Worm (Caenorhabditis elegans) whole organism, L2 larva: ENCODE results near the gene ugtp-1.

ENCODE experiments used
- C34F6.9 ChIP-seq: fragments of 150-350 bp; optimal IDR thresholded peaks from 2 replicates; lab custom pipeline; 2014; ENCODE audit warnings: missing biosample characterization, missing genetic modification characterization
- F13H6.1 ChIP-seq: sonication (generic microtip); optimal IDR thresholded peaks from 2 replicates; lab custom pipeline; 2016; ENCODE audit warnings: missing genetic modification characterization, missing compliant biosample characterization
- R02D3.7 ChIP-seq: fragments of 150-350 bp; optimal IDR thresholded peaks from 2 replicates; lab custom pipeline; 2014; ENCODE audit warnings: missing biosample characterization, missing genetic modification characterization
- Y55F3AM.14 ChIP-seq: fragments of 200-800 bp; sonication (Bioruptor generic); optimal IDR thresholded peaks from 2 replicates; lab custom pipeline; 2018; ENCODE audit warnings: mild to moderate bottlenecking, missing genetic modification characterization, missing compliant biosample characterization
- ZK546.5 ChIP-seq: sonication (generic microtip); optimal IDR thresholded peaks from 2 replicates; lab custom pipeline; 2017; ENCODE audit warnings: missing biosample characterization, missing genetic modification characterization
- alr-1 ChIP-seq: fragments of 150-350 bp; optimal IDR thresholded peaks from 2 replicates; lab custom pipeline; 2014; ENCODE audit warnings: missing biosample characterization, missing genetic modification characterization
- aly-2 ChIP-seq: fragments of 150-350 bp; optimal IDR thresholded peaks from 2 replicates; lab custom pipeline; 2014; ENCODE audit warnings: missing biosample characterization, missing genetic modification characterization
- ama-1 ChIP-seq: fragments of 150-350 bp; optimal IDR thresholded peaks from 2 replicates; lab custom pipeline; 2018; ENCODE audit warnings: inconsistent platforms
- blmp-1 ChIP-seq: sonication (generic microtip); optimal IDR thresholded peaks from 2 replicates; lab custom pipeline; 2017; ENCODE audit warnings: missing genetic modification characterization, mild to moderate bottlenecking, missing compliant biosample characterization, antibody characterized with exemption, moderate library complexity; ENCODE audit not compliant: insufficient read depth
- ceh-16 ChIP-seq: fragments of 150-350 bp; optimal IDR thresholded peaks from 2 replicates; lab custom pipeline; 2014; ENCODE audit warnings: missing biosample characterization, missing genetic modification characterization
- ceh-82 ChIP-seq: fragments of 150-350 bp; optimal IDR thresholded peaks from 2 replicates; lab custom pipeline; 2014; ENCODE audit warnings: missing biosample characterization, missing genetic modification characterization
- crh-2 ChIP-seq: sonication (generic microtip); optimal IDR thresholded peaks from 2 replicates; lab custom pipeline; 2017; ENCODE audit warnings: missing biosample characterization, missing genetic modification characterization
- dmd-4 ChIP-seq: sonication (generic microtip); optimal IDR thresholded peaks from 2 replicates; lab custom pipeline; 2017; ENCODE audit warnings: missing biosample characterization, missing genetic modification characterization
- egl-27 ChIP-seq: sonication (generic microtip); optimal IDR thresholded peaks from 3 replicates; lab custom pipeline; 2017; ENCODE audit warnings: missing biosample characterization, missing genetic modification reagents, missing genetic modification characterization
- elt-1 ChIP-seq: fragments of 150-350 bp; optimal IDR thresholded peaks from 2 replicates; lab custom pipeline; 2014; ENCODE audit warnings: missing biosample characterization, missing genetic modification characterization
- fos-1 ChIP-seq: fragments of 150-350 bp; optimal IDR thresholded peaks from 2 replicates; lab custom pipeline; 2014; ENCODE audit warnings: missing biosample characterization, missing genetic modification characterization
- gmeb-1 ChIP-seq: fragments of 150-350 bp; optimal IDR thresholded peaks from 2 replicates; lab custom pipeline; 2014; ENCODE audit warnings: missing biosample characterization, missing genetic modification characterization
- lin-11 ChIP-seq: fragments of 150-350 bp; sonication (generic microtip); optimal IDR thresholded peaks from 2 replicates; lab custom pipeline; 2014; ENCODE audit warnings: missing biosample characterization, missing genetic modification characterization, inconsistent platforms, mixed read lengths
- lin-13 ChIP-seq: fragments of 150-350 bp; optimal IDR thresholded peaks from 2 replicates; lab custom pipeline; 2014; ENCODE audit warnings: missing biosample characterization, missing genetic modification reagents, missing genetic modification characterization
- lin-39 ChIP-seq: fragments of 150-350 bp; optimal IDR thresholded peaks from 2 replicates; lab custom pipeline; 2014; ENCODE audit warnings: missing biosample characterization, missing genetic modification reagents, missing genetic modification characterization
- lsy-2 ChIP-seq, 2 experiments: fragments of 150-350 bp in 1 of 2; sonication (generic microtip) in 1 of 2; optimal IDR thresholded peaks; 2 replicates each; lab custom pipeline; 2014 to 2017; ENCODE audit warnings: missing biosample characterization in 2 of 2, missing genetic modification characterization in 2 of 2
- mab-5 ChIP-seq: fragments of 150-350 bp; optimal IDR thresholded peaks from 2 replicates; lab custom pipeline; 2014; ENCODE audit warnings: missing biosample characterization, missing genetic modification characterization
- mbf-1 ChIP-seq: sonication (generic microtip); optimal IDR thresholded peaks from 2 replicates; lab custom pipeline; 2017; ENCODE audit warnings: missing biosample characterization, missing genetic modification characterization
- mdl-1 ChIP-seq, 2 experiments: fragments of 150-350 bp in 1 of 2; sonication (generic microtip) in 1 of 2; optimal IDR thresholded peaks; 2 replicates each; lab custom pipeline; 2017; ENCODE audit warnings: missing biosample characterization in 2 of 2, missing genetic modification characterization in 2 of 2
- nhr-10 ChIP-seq: sonication (generic microtip); optimal IDR thresholded peaks from 2 replicates; lab custom pipeline; 2017; ENCODE audit warnings: missing biosample characterization, missing genetic modification characterization
- nhr-11 ChIP-seq: fragments of 150-350 bp; optimal IDR thresholded peaks from 2 replicates; lab custom pipeline; 2014; ENCODE audit warnings: missing biosample characterization, missing genetic modification characterization
- nhr-12 ChIP-seq: fragments of 150-350 bp; optimal IDR thresholded peaks from 2 replicates; lab custom pipeline; 2014; ENCODE audit warnings: missing biosample characterization, missing genetic modification characterization
- nhr-129 ChIP-seq: fragments of 150-350 bp; optimal IDR thresholded peaks from 2 replicates; lab custom pipeline; 2014; ENCODE audit warnings: missing biosample characterization, missing genetic modification characterization
- nhr-21 ChIP-seq: fragments of 150-350 bp; optimal IDR thresholded peaks from 2 replicates; lab custom pipeline; 2014; ENCODE audit warnings: missing biosample characterization, missing genetic modification characterization
- nhr-23 ChIP-seq: fragments of 150-350 bp; optimal IDR thresholded peaks from 2 replicates; lab custom pipeline; 2014; ENCODE audit warnings: missing biosample characterization, missing genetic modification reagents, missing genetic modification characterization
- nhr-237 ChIP-seq: fragments of 150-350 bp; optimal IDR thresholded peaks from 2 replicates; lab custom pipeline; 2014; ENCODE audit warnings: missing biosample characterization, missing genetic modification characterization
- nhr-25 ChIP-seq: fragments of 150-350 bp; sonication (generic microtip); optimal IDR thresholded peaks from 3 replicates; lab custom pipeline; 2014; ENCODE audit warnings: missing biosample characterization, missing genetic modification characterization
- nhr-6 ChIP-seq: fragments of 150-350 bp; optimal IDR thresholded peaks from 2 replicates; lab custom pipeline; 2014; ENCODE audit warnings: missing biosample characterization, missing genetic modification characterization
- nhr-77 ChIP-seq: fragments of 150-350 bp; optimal IDR thresholded peaks from 2 replicates; lab custom pipeline; 2014; ENCODE audit warnings: missing biosample characterization, missing genetic modification characterization
- peb-1 ChIP-seq: fragments of 150-350 bp; optimal IDR thresholded peaks from 2 replicates; lab custom pipeline; 2014; ENCODE audit warnings: missing biosample characterization, missing genetic modification characterization
- sem-4 ChIP-seq: fragments of 150-350 bp; optimal IDR thresholded peaks from 2 replicates; lab custom pipeline; 2014; ENCODE audit warnings: missing biosample characterization, missing genetic modification reagents, missing genetic modification characterization
- skn-1 ChIP-seq: sonication (generic microtip); optimal IDR thresholded peaks from 2 replicates; lab custom pipeline; 2017; ENCODE audit warnings: missing biosample characterization, missing genetic modification characterization
- sma-3 ChIP-seq: sonication (generic microtip); optimal IDR thresholded peaks from 2 replicates; lab custom pipeline; 2016; ENCODE audit warnings: missing genetic modification reagents, missing genetic modification characterization, missing compliant biosample characterization
- sma-9 ChIP-seq, 2 experiments: fragments of 150-350 bp in 1 of 2; sonication (generic microtip) in 1 of 2; optimal IDR thresholded peaks; 2 replicates each; lab custom pipeline; 2014 to 2016; ENCODE audit warnings: missing genetic modification characterization in 2 of 2, mild to moderate bottlenecking in 1 of 2, missing biosample characterization in 1 of 2, missing compliant biosample characterization in 1 of 2, missing genetic modification reagents in 1 of 2, moderate library complexity in 1 of 2
- snpc-4 ChIP-seq: fragments of 150-350 bp; optimal IDR thresholded peaks from 2 replicates; lab custom pipeline; 2014; ENCODE audit warnings: missing biosample characterization, missing genetic modification characterization
- unc-39 ChIP-seq: fragments of 150-350 bp; optimal IDR thresholded peaks from 2 replicates; lab custom pipeline; 2014; ENCODE audit warnings: missing biosample characterization, missing genetic modification characterization
- unc-55 ChIP-seq: fragments of 150-350 bp; sonication (generic microtip); optimal IDR thresholded peaks from 3 replicates; lab custom pipeline; 2014; ENCODE audit warnings: missing biosample characterization, missing genetic modification reagents, missing genetic modification characterization
- unc-62 ChIP-seq: fragments of 150-350 bp; optimal IDR thresholded peaks from 2 replicates; lab custom pipeline; 2014; ENCODE audit warnings: missing biosample characterization, missing genetic modification reagents, missing genetic modification characterization
- zag-1 ChIP-seq: fragments of 150-350 bp; optimal IDR thresholded peaks from 2 replicates; lab custom pipeline; 2014; ENCODE audit warnings: missing biosample characterization, missing genetic modification characterization
- ztf-1 ChIP-seq: fragments of 200-800 bp; sonication (Bioruptor generic); conservative IDR thresholded peaks from 2 replicates; pipeline ENCODE4 v1.3.6; 2022; ENCODE audit warnings: missing genetic modification characterization, missing compliant biosample characterization
- ztf-11 ChIP-seq: sonication (generic microtip); optimal IDR thresholded peaks from 2 replicates; lab custom pipeline; 2017; ENCODE audit warnings: missing biosample characterization, missing genetic modification characterization
- ztf-4 ChIP-seq: fragments of 150-350 bp; optimal IDR thresholded peaks from 2 replicates; lab custom pipeline; 2014; ENCODE audit warnings: missing biosample characterization, missing genetic modification characterization

ugtp-1 gene

ce11 chrIII:8795595-8796141, 45.2 kb upstream of the ugtp-1 start:
- TF ChIP-seq nhr-77 (tag; lab: Kevin White, UChicago) (peak; percentile 65), nhr-12 (tag; lab: Kevin White, UChicago) (no peak), nhr-11 (tag; lab: Kevin White, UChicago) (no peak), C34F6.9 (tag; lab: Kevin White, UChicago) (peak; percentile 97), peb-1 (tag; lab: Kevin White, UChicago) (no peak), sma-3 (peak; percentile 96), blmp-1 (tag; lab: Kevin White, UChicago) (peak; percentile 87), ztf-1 (no peak), snpc-4 (peak; percentile 95), dmd-4 (tag; lab: Kevin White, UChicago) (no peak), ZK546.5 (tag; lab: Kevin White, UChicago) (peak; percentile 63), nhr-23 (no peak), elt-1 (no peak), R02D3.7 (tag; lab: Kevin White, UChicago) (peak; percentile 31), sma-9 (GFP tag; optimal IDR thresholded peaks at IDR 0.05; lab: Kevin White, UChicago) (peak; percentile 99), sma-9 (tag; optimal IDR thresholded peaks at IDR 0.05; lab: Kevin White, UChicago) (peak; percentile 84), alr-1 (tag; lab: Kevin White, UChicago) (peak; percentile 85), gmeb-1 (tag; lab: Kevin White, UChicago) (peak; percentile 77), aly-2 (tag; lab: Kevin White, UChicago) (no peak), mbf-1 (tag; lab: Kevin White, UChicago) (no peak), nhr-21 (tag; lab: Kevin White, UChicago) (peak; percentile 98), ama-1 (lab: Kevin White, UChicago) (peak; percentile 82), ceh-16 (tag; lab: Kevin White, UChicago) (peak; percentile 67), lin-11 (tag; lab: Kevin White, UChicago) (peak; percentile 87), unc-62 (GFP tag; lab: Kevin White, UChicago) (peak; percentile 98), lsy-2 (tag; optimal IDR thresholded peaks at IDR 0.05; lab: Kevin White, UChicago) (peak; percentile 83 to 95), fos-1 (peak; percentile 97), crh-2 (tag; lab: Kevin White, UChicago) (peak; percentile 96), unc-39 (peak; percentile 64), Y55F3AM.14 (peak; percentile 94), zag-1 (tag; lab: Kevin White, UChicago) (peak; percentile 98), skn-1 (no peak), nhr-25 (tag; lab: Kevin White, UChicago) (peak; percentile 97), unc-55 (GFP tag; lab: Kevin White, UChicago) (peak; percentile 96), egl-27 (peak; percentile 97), mab-5 (tag; lab: Kevin White, UChicago) (peak; percentile 87), nhr-237 (peak; percentile 54), nhr-10 (tag; lab: Kevin White, UChicago) (peak; percentile 29), mdl-1 (tag; optimal IDR thresholded peaks at IDR 0.05; lab: Kevin White, UChicago) (peak; percentile 91 to 94), ceh-82 (tag; lab: Kevin White, UChicago) (peak; percentile 39), lin-39 (tag; lab: Kevin White, UChicago) (peak; percentile 48), nhr-6 (tag; lab: Kevin White, UChicago) (peak; percentile 94), ztf-4 (peak; percentile 96), ztf-11 (tag; lab: Kevin White, UChicago) (peak; percentile 13), nhr-129 (peak; percentile 90), F13H6.1 (tag; lab: Kevin White, UChicago) (peak; percentile 99), sem-4 (tag; lab: Kevin White, UChicago) (peak; percentile 98), lin-13 (GFP tag; lab: Kevin White, UChicago) (peak; percentile 95)
